Fruit fly (Drosophila melanogaster): ENCODE measurements around the gene form3.

DNA sequence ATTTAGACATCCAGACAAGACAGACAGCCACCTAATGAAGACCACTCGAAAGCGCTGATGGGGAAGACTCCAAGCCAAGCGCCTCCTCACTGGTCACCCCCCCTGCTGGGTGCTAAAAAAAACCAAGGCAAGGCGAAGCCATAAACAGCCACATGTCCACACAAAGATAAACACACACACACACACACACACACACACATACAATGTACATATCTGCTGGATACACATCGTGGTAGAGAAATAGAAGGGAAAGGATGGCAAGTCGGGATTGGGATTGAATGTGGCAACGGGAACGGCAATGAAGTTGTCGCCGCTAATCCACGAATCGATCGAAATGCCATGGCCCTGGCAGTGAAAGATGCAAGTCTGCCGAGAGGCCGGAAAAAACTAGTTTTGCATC, 54.8 kb downstream of the form3 start:
- TF ChIP-seq pan (optimal IDR thresholded peaks at IDR 0.05), result no peak
- no peak for TF ChIP-seq psq (optimal IDR thresholded peaks at IDR 0.05)

Measured in whole organism.